Fruit fly (Drosophila melanogaster): ENCODE results near the gene CG12177.

The CG12177 gene

DNA sequence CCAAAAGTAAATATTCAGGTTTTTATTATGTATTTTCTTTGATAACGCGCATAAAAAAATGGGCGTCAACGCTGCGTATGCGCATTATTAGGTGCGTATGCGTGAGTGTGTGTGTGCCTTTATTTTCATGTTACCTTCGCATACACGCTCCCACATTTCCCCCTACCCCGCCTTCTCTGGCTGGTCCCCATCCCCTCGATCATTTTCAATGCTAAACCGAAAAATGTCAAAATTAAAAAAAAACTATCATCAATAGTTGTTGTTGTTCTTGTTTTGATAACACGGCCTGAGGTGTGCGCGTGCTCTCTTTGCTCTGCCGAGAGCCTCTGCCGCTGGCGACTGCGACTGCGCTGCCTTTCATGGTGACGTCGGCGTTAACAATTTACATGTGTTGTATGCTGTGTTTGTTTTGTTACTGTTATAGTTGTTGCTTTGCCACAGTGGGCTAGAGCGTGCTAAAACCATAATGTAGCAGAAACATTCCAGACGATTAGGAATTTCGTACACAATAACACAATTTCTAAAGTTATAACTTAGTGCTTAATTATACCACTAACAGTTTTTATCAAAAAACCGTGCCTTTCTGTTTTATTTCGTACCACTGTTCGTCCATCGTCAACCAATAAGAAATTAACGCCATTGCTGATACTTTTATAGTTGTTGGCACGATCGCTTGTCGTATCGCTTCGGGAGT lies 40.2 kb downstream of the CG12177 start:
- TF ChIP-seq ttk (optimal IDR thresholded peaks at IDR 0.05), result no peak

DNA sequence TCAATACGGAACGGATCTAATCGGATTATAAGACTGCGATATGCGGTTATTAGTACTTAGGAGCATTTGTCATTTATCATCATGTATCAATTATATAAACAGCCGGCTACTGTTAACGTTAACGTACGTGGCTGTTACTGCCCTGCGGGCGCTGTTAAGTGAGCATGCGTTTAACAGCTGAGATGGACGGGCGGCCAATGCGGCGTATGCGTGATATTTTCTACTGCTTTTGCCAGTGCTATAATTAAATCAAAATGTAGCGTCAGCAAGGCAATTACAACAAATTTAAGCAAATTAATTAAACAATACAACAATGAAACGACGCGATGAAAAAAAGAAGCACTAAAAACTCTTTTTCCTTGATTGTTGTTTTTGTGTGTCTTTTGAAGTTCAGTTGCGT lies 42.7 kb downstream of the CG12177 start:
- TF ChIP-seq insv (optimal IDR thresholded peaks at IDR 0.05), result no peak

dm6 chrX:13636810-13637209 lies 43.5 kb downstream of the CG12177 start:
- TF ChIP-seq insv (optimal IDR thresholded peaks at IDR 0.05) (no peak), Myc (optimal IDR thresholded peaks at IDR 0.05) (no peak), ttk (optimal IDR thresholded peaks at IDR 0.05) (no peak), psq (optimal IDR thresholded peaks at IDR 0.05) (no peak), h (optimal IDR thresholded peaks at IDR 0.05) (no peak)

dm6 chrX:13635000-13635368 lies 45.3 kb downstream of the CG12177 start:
- no peak for TF ChIP-seq insv (optimal IDR thresholded peaks at IDR 0.05)
- TF ChIP-seq Sin3A (optimal IDR thresholded peaks at IDR 0.05), result no peak
- no peak for TF ChIP-seq Myc (optimal IDR thresholded peaks at IDR 0.05)
- no peak for TF ChIP-seq psq (optimal IDR thresholded peaks at IDR 0.05)
- no peak for TF ChIP-seq h (optimal IDR thresholded peaks at IDR 0.05)
- no peak for TF ChIP-seq ttk (optimal IDR thresholded peaks at IDR 0.05)

DNA sequence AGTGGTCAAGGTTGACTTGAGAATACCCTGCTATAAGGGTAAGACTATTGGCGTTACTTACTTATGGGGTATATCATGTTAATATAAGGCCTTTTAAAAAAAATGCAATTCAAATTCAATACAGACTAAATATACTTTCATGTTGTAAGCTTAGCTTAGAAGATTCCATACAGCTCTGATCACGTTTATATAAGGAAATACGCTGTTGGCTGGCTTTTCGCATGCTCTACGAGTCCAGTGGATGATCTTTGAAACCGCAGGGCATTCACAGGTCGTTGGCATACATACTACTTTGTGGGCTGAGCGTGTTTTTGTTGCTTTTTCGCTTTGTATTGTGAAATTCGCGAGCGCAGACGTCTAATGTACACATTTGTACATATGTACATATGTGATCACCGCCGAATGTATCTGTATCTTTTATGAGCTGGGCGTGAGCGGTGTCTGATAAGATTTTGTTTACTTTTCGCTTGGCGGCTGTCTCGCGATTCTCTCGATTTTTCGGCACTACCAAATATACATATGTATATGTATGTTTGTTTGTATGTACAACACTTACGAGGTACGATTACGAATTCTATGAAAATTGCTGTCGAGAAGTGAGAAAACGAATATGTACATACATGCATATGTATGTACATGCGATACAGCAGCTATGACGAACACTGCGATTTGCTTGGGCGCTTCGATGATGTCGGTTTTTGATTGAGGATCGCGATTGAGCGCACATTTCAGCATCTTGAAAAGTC lies 45.9 kb downstream of the CG12177 start:
- TF ChIP-seq insv (optimal IDR thresholded peaks at IDR 0.05) (no peak), Myc (optimal IDR thresholded peaks at IDR 0.05) (no peak), h (optimal IDR thresholded peaks at IDR 0.05) (no peak), ttk (optimal IDR thresholded peaks at IDR 0.05) (no peak), psq (optimal IDR thresholded peaks at IDR 0.05) (no peak), Sin3A (optimal IDR thresholded peaks at IDR 0.05) (no peak)

- no peak for TF ChIP-seq Sin3A (optimal IDR thresholded peaks at IDR 0.05)
- no peak for TF ChIP-seq Myc (optimal IDR thresholded peaks at IDR 0.05)
- TF ChIP-seq insv (optimal IDR thresholded peaks at IDR 0.05), result no peak
- no peak for TF ChIP-seq psq (optimal IDR thresholded peaks at IDR 0.05)
- no peak for TF ChIP-seq h (optimal IDR thresholded peaks at IDR 0.05)
Observed at dm6 chrX:13633298-13633891, 46.9 kb downstream of the CG12177 start.

DNA sequence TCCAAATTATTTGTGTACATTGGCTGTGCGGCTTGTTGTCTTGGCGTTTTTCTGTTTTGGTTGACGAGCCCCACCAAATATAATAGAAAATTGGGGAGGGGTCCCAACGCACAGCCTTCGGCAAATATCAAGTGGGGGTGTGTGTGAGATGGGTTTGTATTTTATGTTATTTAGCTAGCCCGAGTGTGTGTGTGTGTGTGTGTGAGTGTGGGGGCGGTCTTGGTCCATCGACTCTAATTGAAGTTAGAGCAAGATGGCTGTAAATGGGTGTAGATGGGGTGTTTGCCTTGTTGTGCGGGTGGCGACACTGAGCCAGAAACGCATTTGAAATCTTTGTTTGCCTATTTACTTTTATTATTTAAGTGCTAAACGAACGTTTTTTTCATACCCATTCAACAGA lies 47.7 kb downstream of the CG12177 start:
- no peak for TF ChIP-seq ttk (optimal IDR thresholded peaks at IDR 0.05)
- TF ChIP-seq insv (optimal IDR thresholded peaks at IDR 0.05), result no peak
- TF ChIP-seq Sin3A (optimal IDR thresholded peaks at IDR 0.05), result no peak
- TF ChIP-seq Myc (optimal IDR thresholded peaks at IDR 0.05), result no peak
- no peak for TF ChIP-seq psq (optimal IDR thresholded peaks at IDR 0.05)
- no peak for TF ChIP-seq h (optimal IDR thresholded peaks at IDR 0.05)

dm6 chrX:13630290-13630900 lies 49.9 kb downstream of the CG12177 start:
- no peak for TF ChIP-seq Myc (optimal IDR thresholded peaks at IDR 0.05)
- no peak for TF ChIP-seq h (optimal IDR thresholded peaks at IDR 0.05)
- TF ChIP-seq ttk (optimal IDR thresholded peaks at IDR 0.05), result no peak

DNA sequence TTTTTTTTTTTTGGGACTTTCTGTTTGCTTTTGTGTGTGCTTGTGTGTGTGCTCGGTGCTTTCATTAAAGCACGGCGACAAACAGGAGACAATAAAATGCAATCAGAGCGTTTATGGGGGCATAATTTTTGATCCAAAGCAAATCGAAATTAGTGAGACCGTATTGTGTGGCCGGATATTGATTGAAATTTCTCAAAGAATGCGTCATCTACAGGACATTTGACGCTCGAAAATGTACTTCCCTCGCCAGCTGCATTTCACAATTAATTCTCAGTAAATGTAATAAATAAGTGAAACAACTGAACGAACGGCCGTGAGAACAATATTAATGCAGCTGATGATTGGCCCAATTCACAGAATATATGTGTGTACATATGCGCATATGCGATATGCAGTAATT lies 50.9 kb downstream of the CG12177 start:
- TF ChIP-seq ttk (optimal IDR thresholded peaks at IDR 0.05) (no peak), Sin3A (optimal IDR thresholded peaks at IDR 0.05) (no peak), insv (optimal IDR thresholded peaks at IDR 0.05) (no peak), h (optimal IDR thresholded peaks at IDR 0.05) (no peak), psq (optimal IDR thresholded peaks at IDR 0.05) (no peak), Myc (optimal IDR thresholded peaks at IDR 0.05) (no peak)
